Worm (Caenorhabditis elegans) whole organism, L2 larva: ENCODE data around the gene F20A1.6.

Source experiments
- C34F6.9 ChIP-seq: fragments of 150-350 bp; optimal IDR thresholded peaks from 2 replicates; lab custom pipeline; 2014; ENCODE audit warnings: missing biosample characterization, missing genetic modification characterization
- F13H6.1 ChIP-seq: sonication (generic microtip); optimal IDR thresholded peaks from 2 replicates; lab custom pipeline; 2016; ENCODE audit warnings: missing genetic modification characterization, missing compliant biosample characterization
- R02D3.7 ChIP-seq: fragments of 150-350 bp; optimal IDR thresholded peaks from 2 replicates; lab custom pipeline; 2014; ENCODE audit warnings: missing biosample characterization, missing genetic modification characterization
- ZK546.5 ChIP-seq: sonication (generic microtip); optimal IDR thresholded peaks from 2 replicates; lab custom pipeline; 2017; ENCODE audit warnings: missing biosample characterization, missing genetic modification characterization
- alr-1 ChIP-seq: fragments of 150-350 bp; optimal IDR thresholded peaks from 2 replicates; lab custom pipeline; 2014; ENCODE audit warnings: missing biosample characterization, missing genetic modification characterization
- aly-2 ChIP-seq: fragments of 150-350 bp; optimal IDR thresholded peaks from 2 replicates; lab custom pipeline; 2014; ENCODE audit warnings: missing biosample characterization, missing genetic modification characterization
- ama-1 ChIP-seq: fragments of 150-350 bp; optimal IDR thresholded peaks from 2 replicates; lab custom pipeline; 2018; ENCODE audit warnings: inconsistent platforms
- ceh-16 ChIP-seq: fragments of 150-350 bp; optimal IDR thresholded peaks from 2 replicates; lab custom pipeline; 2014; ENCODE audit warnings: missing biosample characterization, missing genetic modification characterization
- ceh-82 ChIP-seq: fragments of 150-350 bp; optimal IDR thresholded peaks from 2 replicates; lab custom pipeline; 2014; ENCODE audit warnings: missing biosample characterization, missing genetic modification characterization
- crh-2 ChIP-seq: sonication (generic microtip); optimal IDR thresholded peaks from 2 replicates; lab custom pipeline; 2017; ENCODE audit warnings: missing biosample characterization, missing genetic modification characterization
- egl-27 ChIP-seq: sonication (generic microtip); optimal IDR thresholded peaks from 3 replicates; lab custom pipeline; 2017; ENCODE audit warnings: missing biosample characterization, missing genetic modification reagents, missing genetic modification characterization
- elt-1 ChIP-seq: fragments of 150-350 bp; optimal IDR thresholded peaks from 2 replicates; lab custom pipeline; 2014; ENCODE audit warnings: missing biosample characterization, missing genetic modification characterization
- elt-3 ChIP-seq: sonication (generic microtip); optimal IDR thresholded peaks from 2 replicates; lab custom pipeline; 2017; ENCODE audit warnings: missing biosample characterization, missing genetic modification characterization
- fos-1 ChIP-seq: fragments of 150-350 bp; optimal IDR thresholded peaks from 2 replicates; lab custom pipeline; 2014; ENCODE audit warnings: missing biosample characterization, missing genetic modification characterization
- gmeb-1 ChIP-seq: fragments of 150-350 bp; optimal IDR thresholded peaks from 2 replicates; lab custom pipeline; 2014; ENCODE audit warnings: missing biosample characterization, missing genetic modification characterization
- lin-11 ChIP-seq: fragments of 150-350 bp; sonication (generic microtip); optimal IDR thresholded peaks from 2 replicates; lab custom pipeline; 2014; ENCODE audit warnings: missing biosample characterization, missing genetic modification characterization, inconsistent platforms, mixed read lengths
- lin-13 ChIP-seq: fragments of 150-350 bp; optimal IDR thresholded peaks from 2 replicates; lab custom pipeline; 2014; ENCODE audit warnings: missing biosample characterization, missing genetic modification reagents, missing genetic modification characterization
- lin-39 ChIP-seq: fragments of 150-350 bp; optimal IDR thresholded peaks from 2 replicates; lab custom pipeline; 2014; ENCODE audit warnings: missing biosample characterization, missing genetic modification reagents, missing genetic modification characterization
- lsy-2 ChIP-seq, 2 experiments: fragments of 150-350 bp in 1 of 2; sonication (generic microtip) in 1 of 2; optimal IDR thresholded peaks; 2 replicates each; lab custom pipeline; 2014 to 2017; ENCODE audit warnings: missing biosample characterization in 2 of 2, missing genetic modification characterization in 2 of 2
- mbf-1 ChIP-seq: sonication (generic microtip); optimal IDR thresholded peaks from 2 replicates; lab custom pipeline; 2017; ENCODE audit warnings: missing biosample characterization, missing genetic modification characterization
- mdl-1 ChIP-seq, 2 experiments: fragments of 150-350 bp in 1 of 2; sonication (generic microtip) in 1 of 2; optimal IDR thresholded peaks; 2 replicates each; lab custom pipeline; 2017; ENCODE audit warnings: missing biosample characterization in 2 of 2, missing genetic modification characterization in 2 of 2
- nhr-10 ChIP-seq: sonication (generic microtip); optimal IDR thresholded peaks from 2 replicates; lab custom pipeline; 2017; ENCODE audit warnings: missing biosample characterization, missing genetic modification characterization
- nhr-11 ChIP-seq: fragments of 150-350 bp; optimal IDR thresholded peaks from 2 replicates; lab custom pipeline; 2014; ENCODE audit warnings: missing biosample characterization, missing genetic modification characterization
- nhr-12 ChIP-seq: fragments of 150-350 bp; optimal IDR thresholded peaks from 2 replicates; lab custom pipeline; 2014; ENCODE audit warnings: missing biosample characterization, missing genetic modification characterization
- nhr-129 ChIP-seq: fragments of 150-350 bp; optimal IDR thresholded peaks from 2 replicates; lab custom pipeline; 2014; ENCODE audit warnings: missing biosample characterization, missing genetic modification characterization
- nhr-237 ChIP-seq: fragments of 150-350 bp; optimal IDR thresholded peaks from 2 replicates; lab custom pipeline; 2014; ENCODE audit warnings: missing biosample characterization, missing genetic modification characterization
- nhr-25 ChIP-seq: fragments of 150-350 bp; sonication (generic microtip); optimal IDR thresholded peaks from 3 replicates; lab custom pipeline; 2014; ENCODE audit warnings: missing biosample characterization, missing genetic modification characterization
- nhr-6 ChIP-seq: fragments of 150-350 bp; optimal IDR thresholded peaks from 2 replicates; lab custom pipeline; 2014; ENCODE audit warnings: missing biosample characterization, missing genetic modification characterization
- nhr-77 ChIP-seq: fragments of 150-350 bp; optimal IDR thresholded peaks from 2 replicates; lab custom pipeline; 2014; ENCODE audit warnings: missing biosample characterization, missing genetic modification characterization
- peb-1 ChIP-seq: fragments of 150-350 bp; optimal IDR thresholded peaks from 2 replicates; lab custom pipeline; 2014; ENCODE audit warnings: missing biosample characterization, missing genetic modification characterization
- sem-4 ChIP-seq: fragments of 150-350 bp; optimal IDR thresholded peaks from 2 replicates; lab custom pipeline; 2014; ENCODE audit warnings: missing biosample characterization, missing genetic modification reagents, missing genetic modification characterization
- skn-1 ChIP-seq: sonication (generic microtip); optimal IDR thresholded peaks from 2 replicates; lab custom pipeline; 2017; ENCODE audit warnings: missing biosample characterization, missing genetic modification characterization
- sma-3 ChIP-seq: sonication (generic microtip); optimal IDR thresholded peaks from 2 replicates; lab custom pipeline; 2016; ENCODE audit warnings: missing genetic modification reagents, missing genetic modification characterization, missing compliant biosample characterization
- sma-9 ChIP-seq, 2 experiments: fragments of 150-350 bp in 1 of 2; sonication (generic microtip) in 1 of 2; optimal IDR thresholded peaks; 2 replicates each; lab custom pipeline; 2014 to 2016; ENCODE audit warnings: missing genetic modification characterization in 2 of 2, mild to moderate bottlenecking in 1 of 2, missing biosample characterization in 1 of 2, missing compliant biosample characterization in 1 of 2, missing genetic modification reagents in 1 of 2, moderate library complexity in 1 of 2
- snpc-4 ChIP-seq: fragments of 150-350 bp; optimal IDR thresholded peaks from 2 replicates; lab custom pipeline; 2014; ENCODE audit warnings: missing biosample characterization, missing genetic modification characterization
- unc-39 ChIP-seq: fragments of 150-350 bp; optimal IDR thresholded peaks from 2 replicates; lab custom pipeline; 2014; ENCODE audit warnings: missing biosample characterization, missing genetic modification characterization
- unc-55 ChIP-seq: fragments of 150-350 bp; sonication (generic microtip); optimal IDR thresholded peaks from 3 replicates; lab custom pipeline; 2014; ENCODE audit warnings: missing biosample characterization, missing genetic modification reagents, missing genetic modification characterization
- unc-62 ChIP-seq: fragments of 150-350 bp; optimal IDR thresholded peaks from 2 replicates; lab custom pipeline; 2014; ENCODE audit warnings: missing biosample characterization, missing genetic modification reagents, missing genetic modification characterization
- zag-1 ChIP-seq: fragments of 150-350 bp; optimal IDR thresholded peaks from 2 replicates; lab custom pipeline; 2014; ENCODE audit warnings: missing biosample characterization, missing genetic modification characterization
- ztf-1 ChIP-seq: fragments of 200-800 bp; sonication (Bioruptor generic); conservative IDR thresholded peaks from 2 replicates; pipeline ENCODE4 v1.3.6; 2022; ENCODE audit warnings: missing genetic modification characterization, missing compliant biosample characterization
- ztf-11 ChIP-seq: sonication (generic microtip); optimal IDR thresholded peaks from 2 replicates; lab custom pipeline; 2017; ENCODE audit warnings: missing biosample characterization, missing genetic modification characterization
- ztf-4 ChIP-seq: fragments of 150-350 bp; optimal IDR thresholded peaks from 2 replicates; lab custom pipeline; 2014; ENCODE audit warnings: missing biosample characterization, missing genetic modification characterization

Gene F20A1.6

ce11 chrV:7050153-7050552, 23.2 kb upstream of the F20A1.6 start:
- TF ChIP-seq C34F6.9 (tag; lab: Kevin White, UChicago) (no peak), ztf-4 (tag; lab: Kevin White, UChicago) (no peak), ztf-1 (no peak), nhr-12 (no peak), ceh-16 (no peak)

- no peak for TF ChIP-seq alr-1 (tag; lab: Kevin White, UChicago)
- no peak for TF ChIP-seq lin-13 (GFP tag; lab: Kevin White, UChicago)
- TF ChIP-seq nhr-10, result no peak
- TF ChIP-seq ZK546.5 (tag; lab: Kevin White, UChicago), result no peak
These were observed 20.6 kb upstream of the F20A1.6 start, which contains the start of gene F20A1.8 for ce11 chrV:7047512-7047911. Gene F20A1.8 (minus strand): TSS chrV:7047612.

ce11 chrV:7046005-7046404, 19.1 kb upstream of the F20A1.6 start, which contains the start of gene F20A1.2:
Gene F20A1.2 (plus strand): TSS chrV:7046305.
- TF ChIP-seq nhr-6 (no peak), skn-1 (tag; lab: Kevin White, UChicago) (no peak), nhr-11 (tag; lab: Kevin White, UChicago) (no peak), peb-1 (tag; lab: Kevin White, UChicago) (no peak), nhr-10 (no peak), nhr-129 (tag; lab: Kevin White, UChicago) (no peak), unc-39 (tag; lab: Kevin White, UChicago) (no peak), F13H6.1 (no peak), nhr-77 (tag; lab: Kevin White, UChicago) (no peak), mdl-1 (tag; optimal IDR thresholded peaks at IDR 0.05; lab: Kevin White, UChicago) (no peak), snpc-4 (tag; lab: Kevin White, UChicago) (no peak), zag-1 (tag; lab: Kevin White, UChicago) (no peak), unc-62 (GFP tag; lab: Kevin White, UChicago) (no peak), unc-55 (no peak), elt-1 (tag; lab: Kevin White, UChicago) (no peak), R02D3.7 (tag; lab: Kevin White, UChicago) (no peak)

DNA sequence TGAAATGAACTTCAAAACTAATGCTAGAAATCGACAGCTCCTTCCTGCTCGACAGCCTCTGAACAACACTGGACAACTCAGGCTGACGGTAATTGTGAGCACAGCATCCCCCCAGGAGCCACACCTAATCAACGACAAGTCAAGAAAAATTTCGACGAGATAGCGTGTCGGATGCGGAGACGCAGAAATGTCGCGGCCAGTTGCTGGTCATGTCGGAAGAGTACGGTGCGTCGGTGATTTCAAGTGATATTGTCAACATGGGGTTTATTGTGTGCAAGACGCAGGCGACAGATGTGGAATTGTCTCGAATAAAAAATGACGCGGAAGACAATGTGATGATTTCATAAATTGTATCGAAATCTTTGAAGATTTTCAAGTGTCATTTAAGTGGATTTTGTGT, 9.5 kb upstream of the F20A1.6 start, which contains the start of gene twk-11:
twk-11 (minus strand) TSS at position 101 of the 400 bp plus-strand sequence.
- no peak for TF ChIP-seq zag-1 (tag; lab: Kevin White, UChicago)
- TF ChIP-seq fos-1 (tag; lab: Kevin White, UChicago), result no peak
- no peak for TF ChIP-seq lsy-2 (tag; optimal IDR thresholded peaks at IDR 0.05; lab: Kevin White, UChicago)
- no peak for TF ChIP-seq nhr-11 (tag; lab: Kevin White, UChicago)
- TF ChIP-seq mbf-1 (tag; lab: Kevin White, UChicago), result no peak
- TF ChIP-seq sem-4 (tag; lab: Kevin White, UChicago), result no peak
- TF ChIP-seq sma-9 (GFP tag; optimal IDR thresholded peaks at IDR 0.05; lab: Kevin White, UChicago), result no peak
- no peak for TF ChIP-seq sma-9 (tag; optimal IDR thresholded peaks at IDR 0.05; lab: Kevin White, UChicago)
- no peak for TF ChIP-seq unc-62 (GFP tag; lab: Kevin White, UChicago)
- no peak for TF ChIP-seq ama-1 (lab: Kevin White, UChicago)
- TF ChIP-seq ztf-11 (tag; lab: Kevin White, UChicago), result no peak
- no peak for TF ChIP-seq sma-3 (GFP tag; lab: Kevin White, UChicago)
- TF ChIP-seq nhr-25 (tag; lab: Kevin White, UChicago), result no peak
- TF ChIP-seq elt-3 (tag; lab: Kevin White, UChicago), result no peak

- TF ChIP-seq F13H6.1 (no peak), aly-2 (no peak), C34F6.9 (tag; lab: Kevin White, UChicago) (no peak), gmeb-1 (tag; lab: Kevin White, UChicago) (no peak), nhr-129 (tag; lab: Kevin White, UChicago) (no peak), sem-4 (tag; lab: Kevin White, UChicago) (no peak), mdl-1 (tag; optimal IDR thresholded peaks at IDR 0.05; lab: Kevin White, UChicago) (no peak), ceh-82 (tag; lab: Kevin White, UChicago) (no peak), egl-27 (tag; lab: Kevin White, UChicago) (no peak), lin-13 (GFP tag; lab: Kevin White, UChicago) (no peak), nhr-237 (no peak), lin-11 (tag; lab: Kevin White, UChicago) (no peak), unc-39 (tag; lab: Kevin White, UChicago) (no peak), nhr-6 (no peak), lsy-2 (tag; optimal IDR thresholded peaks at IDR 0.05; lab: Kevin White, UChicago) (no peak), mbf-1 (tag; lab: Kevin White, UChicago) (no peak), crh-2 (tag; lab: Kevin White, UChicago) (no peak), lin-39 (tag; lab: Kevin White, UChicago) (no peak), skn-1 (tag; lab: Kevin White, UChicago) (no peak)
- TF ChIP-seq, all 48 proteins: peak for 0
These were observed 4.0 kb downstream of the F20A1.6 start for ce11 chrV:7022981-7023380.
